Fruit fly (Drosophila melanogaster) whole organism, embryonic: ENCODE data around the gene CG10984.

Experiments
- Asciz ChIP-seq: fragments of 200-800 bp; sonication (Bioruptor generic); optimal IDR thresholded peaks from 2 replicates; lab custom pipeline; 2017; ENCODE audit warnings: missing biosample characterization, mild to moderate bottlenecking, missing genetic modification characterization, missing genetic modification reagents
- Blimp-1 ChIP-seq: fragments of 200-800 bp; sonication (Bioruptor generic); optimal IDR thresholded peaks from 3 replicates; lab custom pipeline; 2018; ENCODE audit warnings: missing biosample characterization, missing genetic modification characterization, mild to moderate bottlenecking, moderate library complexity, missing genetic modification reagents
- CG10543 ChIP-seq: fragments of 200-800 bp; sonication (Bioruptor generic); optimal IDR thresholded peaks from 3 replicates; lab custom pipeline; 2017; ENCODE audit warnings: missing biosample characterization, mild to moderate bottlenecking, missing genetic modification characterization, moderate library complexity
- CG11456 ChIP-seq: fragments of 200-800 bp; sonication (Bioruptor generic); IDR thresholded peaks from 3 replicates; pipeline ENCODE4 v1.3.6; 2022; ENCODE audit warnings: missing biosample characterization, missing genetic modification characterization
- CG13624 ChIP-seq: fragments of 200-800 bp; sonication (Bioruptor generic); optimal IDR thresholded peaks from 2 replicates; lab custom pipeline; 2016; ENCODE audit warnings: missing biosample characterization, missing genetic modification characterization
- CG15601 ChIP-seq: fragments of 200-800 bp; sonication (Bioruptor generic); optimal IDR thresholded peaks from 3 replicates; lab custom pipeline; 2019; ENCODE audit warnings: missing biosample characterization, mild to moderate bottlenecking, missing genetic modification characterization, moderate library complexity
- CG17829 ChIP-seq: fragments of 200-800 bp; optimal IDR thresholded peaks from 2 replicates; lab custom pipeline; 2019; ENCODE audit warnings: missing biosample characterization, mild to moderate bottlenecking, missing genetic modification characterization, moderate library complexity
- CG18476 ChIP-seq: fragments of 200-800 bp; sonication (Bioruptor generic); optimal IDR thresholded peaks from 2 replicates; lab custom pipeline; 2016; ENCODE audit warnings: missing biosample characterization, mild to moderate bottlenecking, missing genetic modification characterization
- CG2199 ChIP-seq: fragments of 200-800 bp; sonication (Bioruptor generic); IDR thresholded peaks from 3 replicates; pipeline ENCODE4 v1.3.6; 2022; ENCODE audit warnings: missing biosample characterization, missing genetic modification characterization
- CG3281 ChIP-seq: fragments of 200-800 bp; sonication (Bioruptor generic); optimal IDR thresholded peaks from 3 replicates; lab custom pipeline; 2017; ENCODE audit warnings: missing biosample characterization, mild to moderate bottlenecking, missing genetic modification characterization
- CG4424 ChIP-seq: fragments of 200-800 bp; sonication (Bioruptor generic); optimal IDR thresholded peaks from 3 replicates; lab custom pipeline; 2016; ENCODE audit warnings: missing biosample characterization, missing genetic modification characterization
- CG6854 ChIP-seq: fragments of 200-800 bp; sonication (Bioruptor generic); optimal IDR thresholded peaks from 3 replicates; lab custom pipeline; 2017; ENCODE audit warnings: missing biosample characterization, mild to moderate bottlenecking, missing genetic modification characterization
- CG7987 ChIP-seq: fragments of 200-800 bp; sonication (Bioruptor generic); optimal IDR thresholded peaks from 2 replicates; lab custom pipeline; 2018; ENCODE audit warnings: missing biosample characterization, mild to moderate bottlenecking, missing genetic modification characterization, moderate library complexity
- CoRest ChIP-seq: fragments of 200-800 bp; sonication (Bioruptor generic); optimal IDR thresholded peaks from 3 replicates; lab custom pipeline; 2018; ENCODE audit warnings: missing biosample characterization, mild to moderate bottlenecking, missing genetic modification characterization, moderate library complexity
- D19B ChIP-seq: fragments of 200-800 bp; sonication (Bioruptor generic); optimal IDR thresholded peaks from 2 replicates; lab custom pipeline; 2017; ENCODE audit warnings: missing biosample characterization, mild to moderate bottlenecking, missing genetic modification characterization
- Deaf1 ChIP-seq: fragments of 200-800 bp; optimal IDR thresholded peaks from 3 replicates; lab custom pipeline; 2019; ENCODE audit warnings: missing biosample characterization, mild to moderate bottlenecking, missing genetic modification characterization, moderate library complexity
- Doc3 ChIP-seq: fragments of 200-800 bp; sonication (Bioruptor generic); IDR thresholded peaks from 3 replicates; pipeline ENCODE4 v1.3.6; 2022; ENCODE audit warnings: missing biosample characterization, missing genetic modification characterization; ENCODE audit not compliant: partially characterized antibody
- HLH3B ChIP-seq: fragments of 200-800 bp; sonication (Bioruptor generic); IDR thresholded peaks from 2 replicates; pipeline ENCODE4 v1.3.6; 2022; ENCODE audit warnings: missing biosample characterization, missing genetic modification characterization
- Hr51 ChIP-seq, 2 experiments: fragments of 200-800 bp; sonication (Bioruptor generic); optimal IDR thresholded peaks; 2 replicates in 1 of 2; 3 replicates in 1 of 2; lab custom pipeline; 2016 to 2018; ENCODE audit warnings: missing biosample characterization in 2 of 2, missing genetic modification characterization in 2 of 2, mild to moderate bottlenecking in 1 of 2, moderate library complexity in 1 of 2
- Hr78 ChIP-seq, 2 experiments: fragments of 200-800 bp in 1 of 2; fragments of >200 bp in 1 of 2; sonication (Bioruptor generic) in 1 of 2; optimal IDR thresholded peaks; 2 replicates each; lab custom pipeline; 2017 to 2019; ENCODE audit warnings: missing biosample characterization in 2 of 2, missing genetic modification characterization in 2 of 2, mild to moderate bottlenecking in 1 of 2, moderate library complexity in 1 of 2
- Meics ChIP-seq: fragments of 200-800 bp; sonication (Bioruptor generic); optimal IDR thresholded peaks from 2 replicates; lab custom pipeline; 2017; ENCODE audit warnings: missing biosample characterization, mild to moderate bottlenecking, missing genetic modification characterization
- Oaz ChIP-seq: fragments of 200-800 bp; sonication (Bioruptor generic); IDR thresholded peaks from 2 replicates; pipeline ENCODE4 v1.3.6; 2022; ENCODE audit warnings: missing biosample characterization, missing genetic modification characterization
- Oli ChIP-seq: fragments of 200-800 bp; sonication (Bioruptor generic); optimal IDR thresholded peaks from 2 replicates; lab custom pipeline; 2018; ENCODE audit warnings: missing biosample characterization, mild to moderate bottlenecking, missing genetic modification characterization, moderate library complexity
- PHDP ChIP-seq: fragments of 200-800 bp; sonication (Bioruptor generic); optimal IDR thresholded peaks from 3 replicates; lab custom pipeline; 2018; ENCODE audit warnings: missing biosample characterization, mild to moderate bottlenecking, missing genetic modification characterization, moderate library complexity
- Pdp1 ChIP-seq, 2 experiments: fragments of 200-800 bp; sonication (Bioruptor generic); optimal IDR thresholded peaks; 3 replicates each; lab custom pipeline; 2016; ENCODE audit warnings: missing biosample characterization in 2 of 2, missing genetic modification characterization in 2 of 2, mild to moderate bottlenecking in 1 of 2, moderate library complexity in 1 of 2
- Side ChIP-seq: fragments of 200-800 bp; sonication (Bioruptor generic); optimal IDR thresholded peaks from 2 replicates; lab custom pipeline; 2016; ENCODE audit warnings: missing biosample characterization, missing genetic modification characterization
- Six4 ChIP-seq: fragments of 200-800 bp; sonication (Bioruptor generic); optimal IDR thresholded peaks from 2 replicates; lab custom pipeline; 2016; ENCODE audit warnings: missing biosample characterization, missing genetic modification characterization
- Xbp1 ChIP-seq: fragments of 200-800 bp; sonication (Bioruptor generic); optimal IDR thresholded peaks from 3 replicates; lab custom pipeline; 2016; ENCODE audit warnings: missing biosample characterization, mild to moderate bottlenecking, missing genetic modification characterization
- chinmo ChIP-seq: fragments of 200-800 bp; sonication (Bioruptor generic); IDR thresholded peaks from 4 replicates; pipeline ENCODE4 v1.3.6; 2022; ENCODE audit warnings: missing biosample characterization, missing genetic modification characterization; ENCODE audit not compliant: partially characterized antibody
- ci ChIP-seq: fragments of 200-800 bp; sonication (Bioruptor generic); IDR thresholded peaks from 3 replicates; pipeline ENCODE4 v1.3.6; 2022; ENCODE audit warnings: missing biosample characterization, missing genetic modification characterization
- exex ChIP-seq: fragments of 200-800 bp; sonication (Bioruptor generic); optimal IDR thresholded peaks from 4 replicates; lab custom pipeline; 2018; ENCODE audit warnings: missing biosample characterization, mild to moderate bottlenecking, missing genetic modification characterization, moderate library complexity
- gem ChIP-seq: fragments of 200-800 bp; sonication (Bioruptor generic); optimal IDR thresholded peaks from 2 replicates; lab custom pipeline; 2019; ENCODE audit warnings: missing biosample characterization, mild to moderate bottlenecking, missing genetic modification characterization, moderate library complexity
- grau ChIP-seq: fragments of 200-800 bp; optimal IDR thresholded peaks from 3 replicates; lab custom pipeline; 2019; ENCODE audit warnings: missing biosample characterization, mild to moderate bottlenecking, missing genetic modification characterization, moderate library complexity
- gro ChIP-seq: fragments of 200-800 bp; sonication (Bioruptor generic); optimal IDR thresholded peaks from 2 replicates; lab custom pipeline; 2016; ENCODE audit warnings: missing biosample characterization, missing genetic modification characterization
- lmd ChIP-seq: fragments of 200-800 bp; sonication (Bioruptor generic); IDR thresholded peaks from 2 replicates; pipeline ENCODE4 v1.3.6; 2022; ENCODE audit warnings: missing biosample characterization, missing genetic modification characterization
- luna ChIP-seq: fragments of 200-800 bp; sonication (Bioruptor generic); optimal IDR thresholded peaks from 2 replicates; lab custom pipeline; 2016; ENCODE audit warnings: missing biosample characterization, missing genetic modification characterization
- nmo ChIP-seq: fragments of 200-800 bp; sonication (Bioruptor generic); optimal IDR thresholded peaks from 2 replicates; lab custom pipeline; 2018; ENCODE audit warnings: missing biosample characterization, mild to moderate bottlenecking, missing genetic modification characterization, moderate library complexity
- nom ChIP-seq: fragments of 200-800 bp; sonication (Bioruptor generic); optimal IDR thresholded peaks from 2 replicates; lab custom pipeline; 2017; ENCODE audit warnings: missing biosample characterization, missing genetic modification characterization, mild to moderate bottlenecking, moderate library complexity, missing genetic modification reagents
- pita ChIP-seq: fragments of 200-800 bp; sonication (Bioruptor generic); optimal IDR thresholded peaks from 2 replicates; lab custom pipeline; 2017; ENCODE audit warnings: missing biosample characterization, mild to moderate bottlenecking, missing genetic modification characterization
- scrt ChIP-seq: fragments of 200-800 bp; sonication (Bioruptor generic); optimal IDR thresholded peaks from 2 replicates; lab custom pipeline; 2018; ENCODE audit warnings: missing biosample characterization, mild to moderate bottlenecking, missing genetic modification characterization, moderate library complexity
- sens ChIP-seq: fragments of 200-800 bp; sonication (Bioruptor generic); peaks from one replicate; lab custom pipeline; 2016; ENCODE audit warnings: missing biosample characterization, missing genetic modification characterization
- sug ChIP-seq: fragments of 200-800 bp; optimal IDR thresholded peaks from 2 replicates; lab custom pipeline; 2019; ENCODE audit warnings: missing biosample characterization, mild to moderate bottlenecking, missing genetic modification characterization, moderate library complexity
- vvl ChIP-seq: fragments of 200-800 bp; sonication (Bioruptor generic); IDR thresholded peaks from 2 replicates; pipeline ENCODE4 v1.3.6; 2022; ENCODE audit warnings: missing biosample characterization, missing genetic modification characterization

Gene CG10984

DNA sequence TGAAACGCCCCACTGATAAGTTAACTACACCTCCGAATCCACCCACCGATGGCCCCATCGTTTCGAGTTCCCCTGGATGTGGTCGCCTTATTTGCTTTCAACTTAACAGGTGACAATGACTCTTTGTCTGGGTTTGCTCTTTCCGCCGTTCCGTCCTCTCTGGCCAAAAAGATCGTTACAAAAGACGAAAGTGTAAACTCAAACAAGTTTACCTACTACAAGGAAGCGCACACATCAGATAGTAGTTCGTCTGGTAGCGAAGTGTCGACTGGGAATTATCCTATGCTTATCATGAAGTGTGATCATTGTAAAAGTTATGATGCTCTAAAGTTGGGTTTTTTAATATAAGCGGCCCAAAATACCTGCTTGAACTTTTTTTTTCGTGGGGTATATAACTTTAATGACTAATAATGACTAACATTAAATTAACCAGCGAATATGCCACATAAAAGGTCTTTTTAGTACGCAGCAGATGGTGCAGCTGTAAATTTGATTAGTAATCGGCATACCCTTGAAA lies 48.9 kb downstream of the CG10984 start (continued):
- TF ChIP-seq CG2199 (GFP tag; lab: Robert Waterston, UW) (no peak), gem (tag; lab: Kevin White, UChicago) (peak; percentile 41), CG18476 (peak; percentile 15), nom (GFP tag; lab: Kevin White, UChicago) (peak; percentile 40), lmd (0 out of 2 replicates have a peak, but pooled peaks have one; percentile 20), nmo (GFP tag; lab: Kevin White, UChicago) (peak; percentile 16)

DNA sequence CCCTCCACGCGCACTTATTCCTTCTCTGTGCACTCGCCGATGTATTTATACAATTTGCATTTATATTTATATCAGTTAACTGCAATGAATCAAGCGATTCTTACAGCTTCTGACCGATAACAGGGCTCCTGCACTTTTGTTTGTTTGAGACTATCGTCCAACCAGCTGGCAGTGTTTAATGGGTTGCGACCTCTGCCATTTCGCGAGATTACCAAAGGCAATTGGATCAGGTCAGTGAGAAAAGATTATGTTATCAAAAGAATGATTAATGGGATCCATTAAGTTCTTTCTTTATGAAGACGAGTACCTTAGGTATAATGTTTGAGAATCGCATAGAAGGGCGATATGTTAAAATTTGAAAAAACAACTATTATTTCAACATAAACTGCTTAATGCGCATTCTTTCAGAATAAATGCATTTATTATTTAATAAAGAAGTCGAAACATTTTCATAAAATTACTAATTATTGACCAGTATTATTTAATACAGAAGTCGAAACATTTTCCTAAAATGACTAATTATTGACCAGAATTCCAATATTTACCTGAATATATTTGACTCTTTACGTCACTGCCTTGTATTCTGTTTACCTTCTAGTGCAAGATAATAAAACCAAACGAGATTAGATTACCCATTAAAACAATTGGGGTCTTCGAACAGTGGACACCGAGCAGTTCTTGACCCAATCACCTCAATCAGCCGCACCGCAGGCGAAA lies 49.7 kb downstream of the CG10984 start:
- no peak for TF ChIP-seq Oaz
- TF ChIP-seq Doc3 (GFP tag; lab: Robert Waterston, UW), result no peak
- TF ChIP-seq CG13624 (GFP tag; lab: Kevin White, UChicago), result no peak
- TF ChIP-seq Oli (tag; lab: Kevin White, UChicago), result no peak
- no peak for TF ChIP-seq nmo (GFP tag; lab: Kevin White, UChicago)
- peak in 1 of 2 experiments; percentile 44 for TF ChIP-seq Pdp1 (GFP tag; optimal IDR thresholded peaks at IDR 0.05; lab: Kevin White, UChicago)
- TF ChIP-seq Deaf1 (tag; lab: Kevin White, UChicago), result no peak
- TF ChIP-seq CG6854 (GFP tag; lab: Kevin White, UChicago), result no peak
- TF ChIP-seq CG3281 (GFP tag; lab: Kevin White, UChicago), result no peak
- TF ChIP-seq D19B, result peak; percentile 23
- TF ChIP-seq scrt (GFP tag; lab: Kevin White, UChicago), result no peak
- peak; percentile 22 for TF ChIP-seq gem (tag; lab: Kevin White, UChicago)
- TF ChIP-seq CG4424 (GFP tag; lab: Kevin White, UChicago), result no peak
- TF ChIP-seq Side (GFP tag; lab: Kevin White, UChicago), result no peak
- no peak for TF ChIP-seq pita (GFP tag; lab: Kevin White, UChicago)
- no peak for TF ChIP-seq CoRest (tag; lab: Kevin White, UChicago)
- TF ChIP-seq grau (tag; lab: Kevin White, UChicago), result peak; percentile 15
- peak in 1 of 2 experiments; percentile 12 for TF ChIP-seq Hr51 (GFP tag; optimal IDR thresholded peaks at IDR 0.05; lab: Kevin White, UChicago)
- peak; percentile 20 for TF ChIP-seq PHDP (tag; lab: Kevin White, UChicago)
- peak; percentile 31 for TF ChIP-seq CG15601 (tag; lab: Kevin White, UChicago)
- peak in 1 of 2 experiments; percentile 71 for TF ChIP-seq Hr78 (GFP tag; optimal IDR thresholded peaks at IDR 0.05; lab: Kevin White, UChicago)
- TF ChIP-seq CG17829, result peak; percentile 93
- peak; percentile 30 for TF ChIP-seq exex (tag; lab: Kevin White, UChicago)
- TF ChIP-seq sens (GFP tag; lab: Kevin White, UChicago), result peak; percentile 74
- no peak for TF ChIP-seq luna (GFP tag; lab: Kevin White, UChicago)
- TF ChIP-seq sug (tag; lab: Kevin White, UChicago), result no peak
- TF ChIP-seq Six4, result no peak

DNA sequence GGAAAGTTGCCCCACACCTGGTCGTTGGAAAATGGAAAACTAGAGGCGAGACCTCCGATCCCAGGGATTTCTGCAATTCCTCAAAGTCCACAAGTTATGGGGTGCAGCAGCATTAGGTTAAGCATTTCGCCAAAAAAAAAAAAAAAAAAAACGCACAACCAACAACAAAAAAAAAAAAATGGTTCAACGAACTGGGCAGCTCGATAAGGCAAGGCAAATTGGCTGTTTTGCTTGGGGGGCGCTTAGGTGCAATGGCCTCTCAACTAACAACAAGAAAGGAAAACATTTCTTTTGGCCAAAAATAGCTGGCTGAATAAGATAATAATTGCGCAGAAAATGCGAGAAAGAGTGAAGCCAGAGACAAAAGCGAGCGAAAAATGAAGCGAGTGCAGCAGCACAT lies 50.2 kb downstream of the CG10984 start:
- TF ChIP-seq sug (tag; lab: Kevin White, UChicago), result peak; percentile 56
- no peak for TF ChIP-seq chinmo

DNA sequence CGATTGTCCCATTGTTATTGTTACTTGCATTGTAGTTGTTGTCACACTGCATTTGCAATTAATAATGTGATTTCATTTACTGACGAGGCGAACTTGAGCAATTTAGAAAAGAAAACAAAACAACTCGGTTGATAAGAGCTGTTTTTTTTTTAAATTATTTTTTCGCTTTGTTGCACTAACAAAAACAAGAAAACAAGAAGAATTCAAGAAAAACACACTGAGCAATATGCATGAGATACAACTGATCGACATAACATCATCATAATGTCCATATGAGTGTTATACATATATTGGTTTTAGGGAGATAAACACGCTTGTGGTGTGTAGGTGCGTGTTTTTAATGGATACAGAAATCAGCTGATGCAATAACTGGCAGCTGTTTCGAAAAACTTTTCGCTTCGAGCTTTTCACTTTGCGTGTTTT lies 52.5 kb downstream of the CG10984 start:
- TF ChIP-seq gro (GFP tag; lab: Kevin White, UChicago), result no peak
- TF ChIP-seq Blimp-1 (GFP tag; lab: Kevin White, UChicago), result peak; percentile 24
- TF ChIP-seq ci (GFP tag; lab: Robert Waterston, UW), result 0 out of 3 replicates have a peak, but pooled peaks have one; percentile 10
- TF ChIP-seq CG11456 (GFP tag; lab: Robert Waterston, UW), result no peak
- TF ChIP-seq Xbp1, result no peak
- TF ChIP-seq vvl, result peak; percentile 52
- peak; percentile 29 for TF ChIP-seq Meics (GFP tag; lab: Kevin White, UChicago)
- TF ChIP-seq Asciz (GFP tag; lab: Kevin White, UChicago), result peak; percentile 45
- peak; percentile 28 for TF ChIP-seq CG10543 (GFP tag; lab: Kevin White, UChicago)
- TF ChIP-seq HLH3B (GFP tag; lab: Robert Waterston, UW), result peak; percentile 43; the same call in 1 of the 2 replicates
- peak; percentile 40 for TF ChIP-seq CG7987
- TF ChIP-seq CG13624 (GFP tag; lab: Kevin White, UChicago), result peak; percentile 14
